Worm (Caenorhabditis elegans) whole organism, young adult: ENCODE data around the gene F21H7.2.

Experiments used
- B0019.2 ChIP-seq: fragments of 200-800 bp; sonication (Bioruptor generic); conservative IDR thresholded peaks from 2 replicates; pipeline ENCODE4 v1.3.6; 2022; ENCODE audit warnings: missing genetic modification reagents, missing genetic modification characterization, missing compliant biosample characterization
- B0035.1 ChIP-seq: sonication (generic microtip); optimal IDR thresholded peaks from 2 replicates; lab custom pipeline; 2016; ENCODE audit warnings: missing genetic modification characterization, mild to moderate bottlenecking, missing compliant biosample characterization, missing genotype, missing genetic modification reagents
- F22D6.2 ChIP-seq: sonication (generic microtip); optimal IDR thresholded peaks from 2 replicates; lab custom pipeline; 2016; ENCODE audit warnings: mild to moderate bottlenecking, missing genetic modification characterization, missing compliant biosample characterization
- F33H1.4 ChIP-seq: fragments of 200-800 bp; sonication (Bioruptor generic); IDR thresholded peaks from 2 replicates; pipeline ENCODE4 v1.3.6; 2022; ENCODE audit warnings: missing genetic modification reagents, missing genetic modification characterization, missing compliant biosample characterization
- F55B11.4 ChIP-seq: sonication (generic microtip); optimal IDR thresholded peaks from 2 replicates; lab custom pipeline; 2016; ENCODE audit warnings: missing compliant biosample characterization, missing genetic modification characterization, borderline replicate concordance; ENCODE audit not compliant: insufficient read depth
- F57C9.4 ChIP-seq: sonication (generic microtip); optimal IDR thresholded peaks from 2 replicates; lab custom pipeline; 2017; ENCODE audit warnings: mild to moderate bottlenecking, missing genetic modification characterization, missing compliant biosample characterization
- T07F8.4 ChIP-seq: sonication (generic microtip); optimal IDR thresholded peaks from 2 replicates; lab custom pipeline; 2016; ENCODE audit warnings: mild to moderate bottlenecking, missing genetic modification characterization, moderate library complexity, missing compliant biosample characterization
- Y79H2A.3 ChIP-seq: fragments of 200-800 bp; sonication (Bioruptor generic); conservative IDR thresholded peaks from 2 replicates; pipeline ENCODE4 v1.3.6; 2022; ENCODE audit warnings: missing genetic modification reagents, missing genetic modification characterization, missing compliant biosample characterization
- ama-1 ChIP-seq, 3 experiments: fragments of 150-350 bp in 1 of 3; sonication (generic microtip) in 2 of 3; optimal IDR thresholded peaks; 2 replicates each; lab custom pipeline; 2014 to 2018; ENCODE audit warnings: missing biosample characterization in 2 of 3, missing genetic modification characterization in 2 of 3, missing genetic modification reagents in 2 of 3
- aptf-2 ChIP-seq: fragments of 200-800 bp; sonication (Bioruptor generic); conservative IDR thresholded peaks from 2 replicates; pipeline ENCODE4 v1.3.6; 2022; ENCODE audit warnings: missing genetic modification reagents, missing genetic modification characterization, missing compliant biosample characterization
- aptf-3 ChIP-seq: fragments of 200-800 bp; sonication (Bioruptor generic); IDR thresholded peaks from 2 replicates; pipeline ENCODE4 v1.3.6; 2022; ENCODE audit warnings: missing genetic modification characterization, missing compliant biosample characterization
- cebp-1 ChIP-seq, 2 experiments: fragments of 200-800 bp in 1 of 2; sonication (Bioruptor generic) in 1 of 2; sonication (generic microtip) in 1 of 2; IDR thresholded peaks in 1 of 2; optimal IDR thresholded peaks in 1 of 2; 2 replicates each; pipeline versions ENCODE4 v1.3.6 to Lab custom; 2017 to 2022; ENCODE audit warnings: missing compliant biosample characterization in 2 of 2, missing genetic modification characterization in 2 of 2, mild to moderate bottlenecking in 1 of 2, missing genetic modification reagents in 1 of 2, moderate library complexity in 1 of 2
- ceh-91 ChIP-seq: fragments of 200-800 bp; sonication (Bioruptor generic); IDR thresholded peaks from 2 replicates; pipeline ENCODE4 v1.3.6; 2022; ENCODE audit warnings: missing genetic modification reagents, missing genetic modification characterization, missing compliant biosample characterization
- ets-4 ChIP-seq: fragments of 200-800 bp; sonication (Bioruptor generic); optimal IDR thresholded peaks from 2 replicates; lab custom pipeline; 2018; ENCODE audit warnings: mild to moderate bottlenecking, missing genetic modification characterization, missing compliant biosample characterization
- fkh-3 ChIP-seq: sonication (generic microtip); optimal IDR thresholded peaks from 2 replicates; lab custom pipeline; 2016; ENCODE audit warnings: mild to moderate bottlenecking, missing genetic modification characterization, missing compliant biosample characterization
- hmg-1.2 ChIP-seq: fragments of 200-800 bp; sonication (Bioruptor generic); IDR thresholded peaks from 2 replicates; pipeline ENCODE4 v1.3.6; 2022; ENCODE audit warnings: missing genetic modification reagents, missing genetic modification characterization, missing compliant biosample characterization
- lir-1 ChIP-seq: fragments of 200-800 bp; sonication (Bioruptor generic); conservative IDR thresholded peaks from 2 replicates; pipeline ENCODE4 v1.3.6; 2022; ENCODE audit warnings: missing genetic modification reagents, missing genetic modification characterization, missing compliant biosample characterization
- lsy-27 ChIP-seq: sonication (generic microtip); optimal IDR thresholded peaks from 2 replicates; lab custom pipeline; 2017; ENCODE audit warnings: missing genetic modification characterization, mild to moderate bottlenecking, missing compliant biosample characterization, antibody characterized with exemption, missing genotype, borderline replicate concordance; ENCODE audit not compliant: insufficient read depth
- madf-3 ChIP-seq: fragments of 200-800 bp; sonication (Bioruptor generic); IDR thresholded peaks from 2 replicates; pipeline ENCODE4 v1.3.6; 2022; ENCODE audit warnings: missing genetic modification reagents, missing genetic modification characterization, missing compliant biosample characterization
- madf-8 ChIP-seq: fragments of 200-800 bp; sonication (Bioruptor generic); conservative IDR thresholded peaks from 2 replicates; pipeline ENCODE4 v1.3.6; 2022; ENCODE audit warnings: missing genetic modification reagents, missing genetic modification characterization, missing compliant biosample characterization
- nfya-1 ChIP-seq: sonication (generic microtip); optimal IDR thresholded peaks from 2 replicates; lab custom pipeline; 2017; ENCODE audit warnings: antibody characterized with exemption, missing compliant biosample characterization, missing genetic modification characterization, borderline replicate concordance; ENCODE audit not compliant: insufficient read depth
- nfya-2 ChIP-seq: fragments of 200-800 bp; sonication (Bioruptor generic); IDR thresholded peaks from 2 replicates; pipeline ENCODE4 v1.3.6; 2022; ENCODE audit warnings: missing genetic modification reagents, missing genetic modification characterization, missing compliant biosample characterization
- nhr-27 ChIP-seq: fragments of 200-800 bp; sonication (Bioruptor generic); optimal IDR thresholded peaks from 2 replicates; lab custom pipeline; 2018; ENCODE audit warnings: mild to moderate bottlenecking, missing genetic modification characterization, moderate library complexity, missing compliant biosample characterization
- repo-1 ChIP-seq: sonication (generic microtip); optimal IDR thresholded peaks from 2 replicates; lab custom pipeline; 2017; ENCODE audit warnings: mild to moderate bottlenecking, missing genetic modification characterization, missing compliant biosample characterization
- rpc-1 ChIP-seq, 2 experiments: fragments of 150-350 bp in 1 of 2; sonication (generic microtip) in 1 of 2; optimal IDR thresholded peaks; 2 replicates each; lab custom pipeline; 2014 to 2018; ENCODE audit warnings: missing biosample characterization in 1 of 2, missing genetic modification characterization in 1 of 2, missing genetic modification reagents in 1 of 2, missing genotype in 1 of 2
- sdz-38 ChIP-seq: sonication (generic microtip); optimal IDR thresholded peaks from 2 replicates; lab custom pipeline; 2016; ENCODE audit warnings: missing genotype, missing genetic modification characterization, missing compliant biosample characterization
- tbp1 ChIP-seq: fragments of 200-800 bp; sonication (Bioruptor generic); optimal IDR thresholded peaks from 2 replicates; lab custom pipeline; 2018; ENCODE audit warnings: mild to moderate bottlenecking, missing genetic modification characterization, missing compliant biosample characterization
- xnd-1 ChIP-seq: sonication (generic microtip); optimal IDR thresholded peaks from 2 replicates; lab custom pipeline; 2016; ENCODE audit warnings: missing genotype, missing genetic modification reagents, missing genetic modification characterization, missing compliant biosample characterization
- ztf-25 ChIP-seq: fragments of 200-800 bp; sonication (Bioruptor generic); IDR thresholded peaks from 2 replicates; pipeline ENCODE4 v1.3.6; 2022; ENCODE audit warnings: missing genetic modification reagents, missing genetic modification characterization, missing compliant biosample characterization
- ztf-26 ChIP-seq: sonication (generic microtip); optimal IDR thresholded peaks from 2 replicates; lab custom pipeline; 2017; ENCODE audit warnings: missing genetic modification characterization, missing compliant biosample characterization
- ztf-3 ChIP-seq: fragments of 200-800 bp; sonication (Bioruptor generic); optimal IDR thresholded peaks from 2 replicates; lab custom pipeline; 2018; ENCODE audit warnings: mild to moderate bottlenecking, missing genetic modification characterization, missing compliant biosample characterization
- ztf-6 ChIP-seq: fragments of 200-800 bp; sonication (Bioruptor generic); IDR thresholded peaks from 2 replicates; pipeline ENCODE4 v1.3.6; 2022; ENCODE audit warnings: missing genetic modification reagents, missing genetic modification characterization, missing compliant biosample characterization

Gene F21H7.2

DNA sequence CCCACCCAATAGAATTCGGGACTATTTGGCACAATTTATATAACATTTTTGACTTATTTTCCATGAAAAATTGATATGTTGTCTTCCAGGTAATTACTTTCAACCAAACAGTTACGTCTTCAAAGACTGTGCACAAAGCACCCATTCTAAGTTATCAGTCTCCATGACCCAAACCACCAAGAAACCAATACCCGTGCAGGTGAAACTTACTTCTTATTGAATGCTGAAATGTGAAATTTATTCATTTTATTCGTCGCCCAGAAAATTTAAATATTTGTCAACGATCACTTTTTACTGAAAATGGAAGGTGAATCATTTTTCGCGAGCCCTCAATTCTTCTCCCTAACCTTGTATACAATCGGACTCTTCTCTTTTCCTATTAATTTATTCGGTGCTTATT is 39.3 kb downstream of the F21H7.2 start, which contains the start of gene srh-281:
Gene srh-281, plus strand, starts transcription at position 301 of the 400 bp plus-strand sequence.
- TF ChIP-seq madf-3 (GFP tag; lab: Robert Waterston, UW): no peak
- TF ChIP-seq madf-8: no peak
- TF ChIP-seq ztf-26 (tag; lab: Kevin White, UChicago): no peak
- TF ChIP-seq F55B11.4 (tag; lab: Kevin White, UChicago): no peak
- no peak for TF ChIP-seq lir-1 (GFP tag; lab: Robert Waterston, UW)
- no peak for TF ChIP-seq rpc-1 (optimal IDR thresholded peaks at IDR 0.05; lab: Kevin White, UChicago)
- TF ChIP-seq rpc-1 (tag; optimal IDR thresholded peaks at IDR 0.05; lab: Kevin White, UChicago): no peak
- no peak for TF ChIP-seq ets-4 (GFP tag; lab: Kevin White, UChicago)
- no peak for TF ChIP-seq B0035.1 (tag; lab: Kevin White, UChicago)
- TF ChIP-seq ama-1 (optimal IDR thresholded peaks at IDR 0.05; lab: Kevin White, UChicago): no peak
- no peak for TF ChIP-seq ama-1 (GFP tag; optimal IDR thresholded peaks at IDR 0.05; lab: Kevin White, UChicago)
- no peak for TF ChIP-seq cebp-1 (GFP tag; IDR thresholded peaks at IDR 0.05; lab: Robert Waterston, UW)
- no peak for TF ChIP-seq cebp-1 (tag; optimal IDR thresholded peaks at IDR 0.05; lab: Kevin White, UChicago)
- no peak for TF ChIP-seq ztf-3 (GFP tag; lab: Kevin White, UChicago)
- TF ChIP-seq F33H1.4 (GFP tag; lab: Robert Waterston, UW): no peak
- TF ChIP-seq tbp1 (GFP tag; lab: Kevin White, UChicago): no peak
- TF ChIP-seq F22D6.2 (tag; lab: Kevin White, UChicago): no peak

DNA sequence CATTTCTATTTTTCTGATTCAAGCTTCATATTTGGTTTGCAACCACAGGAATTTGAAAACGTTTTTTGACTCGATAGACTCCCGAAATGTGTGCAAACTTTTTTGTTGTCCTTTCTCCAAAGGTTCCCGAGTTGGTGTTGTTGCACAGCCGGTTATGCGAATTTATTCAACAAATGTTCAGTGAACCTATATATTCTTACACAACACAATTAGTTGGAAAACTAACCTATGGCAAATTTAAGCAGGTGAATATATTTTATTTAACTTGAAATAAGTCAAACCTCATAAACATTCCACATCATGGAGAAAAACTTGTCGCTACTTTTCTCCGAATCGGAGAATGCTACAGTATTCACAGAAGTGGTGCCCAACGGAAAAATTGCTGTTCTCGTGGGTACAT is 46.4 kb downstream of the F21H7.2 start, which contains the start of gene srz-14:
Gene srz-14, plus strand, starts transcription at position 301 of the 400 bp plus-strand sequence.
- TF ChIP-seq madf-3 (GFP tag; lab: Robert Waterston, UW): no peak
- TF ChIP-seq Y79H2A.3 (GFP tag; lab: Robert Waterston, UW): no peak
- no peak for TF ChIP-seq ztf-26 (tag; lab: Kevin White, UChicago)
- no peak for TF ChIP-seq ztf-25 (GFP tag; lab: Robert Waterston, UW)
- TF ChIP-seq lsy-27 (tag; lab: Kevin White, UChicago): no peak
- no peak for TF ChIP-seq T07F8.4 (tag; lab: Kevin White, UChicago)
- TF ChIP-seq sdz-38 (tag; lab: Kevin White, UChicago): no peak
- no peak for TF ChIP-seq aptf-2 (GFP tag; lab: Robert Waterston, UW)
- TF ChIP-seq nfya-2: no peak
- no peak for TF ChIP-seq nhr-27 (tag; lab: Kevin White, UChicago)
- no peak for TF ChIP-seq ceh-91

DNA sequence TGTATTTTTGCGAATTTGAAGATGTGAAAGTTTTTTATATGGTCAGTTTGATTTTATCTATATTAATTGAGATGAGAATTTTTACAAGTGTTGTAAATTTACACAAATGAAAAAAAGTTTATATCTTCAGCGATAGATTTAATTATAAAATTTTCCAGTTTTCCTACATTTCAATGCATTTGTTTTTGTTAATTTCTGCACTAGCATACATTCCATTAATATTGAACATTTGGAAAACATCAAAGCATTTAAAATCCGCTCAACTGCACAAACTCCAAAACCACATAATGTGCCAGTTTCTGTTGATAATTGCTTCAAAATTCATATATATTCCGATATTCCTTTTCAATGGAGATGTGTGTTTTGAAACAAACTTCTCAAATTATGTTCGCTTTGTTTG is 46.9 kb downstream of the F21H7.2 start, which contains the start of gene srh-277:
Gene srh-277, plus strand, starts transcription at position 301 of the 400 bp plus-strand sequence.
- TF ChIP-seq B0019.2 (GFP tag; lab: Robert Waterston, UW) (no peak), fkh-3 (tag; lab: Kevin White, UChicago) (no peak), xnd-1 (tag; lab: Kevin White, UChicago) (no peak), hmg-1.2 (GFP tag; lab: Robert Waterston, UW) (no peak), T07F8.4 (tag; lab: Kevin White, UChicago) (no peak), F57C9.4 (tag; lab: Kevin White, UChicago) (no peak), ztf-6 (no peak), nfya-1 (tag; lab: Kevin White, UChicago) (no peak), nfya-2 (no peak), aptf-3 (GFP tag; lab: Robert Waterston, UW) (no peak)
- TF ChIP-seq, all 124 proteins: peak for 0

DNA sequence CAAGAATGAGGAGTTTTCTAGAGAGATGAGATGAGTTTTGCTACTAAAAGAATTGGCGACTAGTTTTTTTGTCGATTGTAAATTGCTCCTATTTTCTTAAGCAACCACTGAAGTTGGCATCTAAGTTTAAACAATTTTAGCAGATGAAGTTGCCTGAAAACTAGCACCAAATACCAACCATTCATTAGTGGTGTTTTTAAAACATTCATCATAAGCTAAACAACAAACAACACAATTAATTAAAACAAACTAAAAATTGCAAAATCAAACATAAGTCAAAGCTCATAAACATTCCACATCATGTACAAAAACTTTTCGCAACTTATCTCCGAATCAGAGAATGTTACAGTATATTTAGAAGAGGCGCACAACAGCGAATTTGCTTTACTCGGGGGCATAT is 47.7 kb downstream of the F21H7.2 start, which contains the start of gene srz-13:
Gene srz-13, plus strand, starts transcription at position 301 of the 400 bp plus-strand sequence.
- no peak for TF ChIP-seq repo-1 (tag; lab: Kevin White, UChicago)
